Fruit fly (Drosophila melanogaster) ovary, adult (tissue): ENCODE data around the gene dj.

Experiments
- CG17801 ChIP-seq: fragments of 200-800 bp; optimal IDR thresholded peaks from 2 replicates; lab custom pipeline; 2019; ENCODE audit warnings: missing biosample characterization, mild to moderate bottlenecking, missing genetic modification characterization, moderate library complexity; ENCODE audit not compliant: partially characterized antibody

Gene dj

dm6 chr3R:7108589-7109312 is 49.6 kb downstream of the dj start:
- TF ChIP-seq CG17801 (GFP tag; lab: Kevin White, UChicago) = peak; percentile 96

- TF ChIP-seq CG17801 (GFP tag; lab: Kevin White, UChicago) = no peak
Observed at dm6 chr3R:7109760-7110303, 50.7 kb downstream of the dj start.
